Worm (Caenorhabditis elegans) whole organism, L3 larva: ENCODE measurements around the gene srb-3.

ENCODE experiments used
- R02D3.7 ChIP-seq: fragments of 150-350 bp; optimal IDR thresholded peaks from 2 replicates; lab custom pipeline; 2014; ENCODE audit warnings: missing biosample characterization, missing genetic modification characterization
- ZK546.5 ChIP-seq: sonication (generic microtip); optimal IDR thresholded peaks from 2 replicates; lab custom pipeline; 2017; ENCODE audit warnings: missing biosample characterization, missing genetic modification characterization
- aly-2 ChIP-seq: fragments of 150-350 bp; optimal IDR thresholded peaks from 2 replicates; lab custom pipeline; 2014; ENCODE audit warnings: missing biosample characterization, missing genetic modification characterization
- ama-1 ChIP-seq: fragments of 150-350 bp; optimal IDR thresholded peaks from 2 replicates; lab custom pipeline; 2018
- ceh-16 ChIP-seq: sonication (generic microtip); optimal IDR thresholded peaks from 2 replicates; lab custom pipeline; 2017; ENCODE audit warnings: missing biosample characterization, missing genetic modification characterization
- ceh-28 ChIP-seq: fragments of 150-350 bp; optimal IDR thresholded peaks from 2 replicates; lab custom pipeline; 2014; ENCODE audit warnings: missing biosample characterization, missing genetic modification reagents, missing genetic modification characterization
- ceh-9 ChIP-seq: sonication (generic microtip); optimal IDR thresholded peaks from 2 replicates; lab custom pipeline; 2018; ENCODE audit warnings: missing biosample characterization, missing genetic modification characterization
- daf-12 ChIP-seq: fragments of 150-350 bp; optimal IDR thresholded peaks from 2 replicates; lab custom pipeline; 2014; ENCODE audit warnings: missing biosample characterization, missing genetic modification reagents, missing genetic modification characterization
- egl-5 ChIP-seq: fragments of 150-350 bp; optimal IDR thresholded peaks from 2 replicates; lab custom pipeline; 2017; ENCODE audit warnings: missing biosample characterization, missing genetic modification reagents, missing genetic modification characterization, inconsistent platforms
- elt-1 ChIP-seq: fragments of 150-350 bp; optimal IDR thresholded peaks from 2 replicates; lab custom pipeline; 2014; ENCODE audit warnings: missing biosample characterization, missing genetic modification characterization
- elt-2 ChIP-seq: sonication (generic microtip); optimal IDR thresholded peaks from 2 replicates; lab custom pipeline; 2016; ENCODE audit warnings: missing genetic modification reagents, mild to moderate bottlenecking, missing genetic modification characterization, missing compliant biosample characterization
- fkh-10 ChIP-seq: sonication (generic microtip); optimal IDR thresholded peaks from 2 replicates; lab custom pipeline; 2017; ENCODE audit warnings: missing biosample characterization, missing genetic modification reagents, missing genetic modification characterization
- fkh-2 ChIP-seq: fragments of 150-350 bp; optimal IDR thresholded peaks from 2 replicates; lab custom pipeline; 2014; ENCODE audit warnings: missing biosample characterization, missing genetic modification reagents, missing genetic modification characterization
- fos-1 ChIP-seq: fragments of 150-350 bp; optimal IDR thresholded peaks from 2 replicates; lab custom pipeline; 2014; ENCODE audit warnings: missing biosample characterization, missing genetic modification characterization
- hmg-11 ChIP-seq: sonication (generic microtip); optimal IDR thresholded peaks from 2 replicates; lab custom pipeline; 2016; ENCODE audit warnings: missing genetic modification characterization, missing compliant biosample characterization
- lin-15B ChIP-seq: fragments of 150-350 bp; optimal IDR thresholded peaks from 2 replicates; lab custom pipeline; 2014; ENCODE audit warnings: missing biosample characterization, missing genetic modification characterization
- mdl-1 ChIP-seq: fragments of 150-350 bp; optimal IDR thresholded peaks from 2 replicates; lab custom pipeline; 2014; ENCODE audit warnings: missing biosample characterization, missing genetic modification characterization
- nfya-1 ChIP-seq: sonication (generic microtip); optimal IDR thresholded peaks from 2 replicates; lab custom pipeline; 2017; ENCODE audit warnings: missing genetic modification characterization, mild to moderate bottlenecking, missing compliant biosample characterization, antibody characterized with exemption, moderate library complexity; ENCODE audit not compliant: insufficient read depth
- nhr-12 ChIP-seq: fragments of 150-350 bp; optimal IDR thresholded peaks from 2 replicates; lab custom pipeline; 2014; ENCODE audit warnings: missing biosample characterization, missing genetic modification characterization
- nhr-23 ChIP-seq: fragments of 150-350 bp; optimal IDR thresholded peaks from 2 replicates; lab custom pipeline; 2014; ENCODE audit warnings: missing biosample characterization, missing genetic modification reagents, missing genetic modification characterization
- nhr-237 ChIP-seq: fragments of 150-350 bp; optimal IDR thresholded peaks from 2 replicates; lab custom pipeline; 2014; ENCODE audit warnings: missing biosample characterization, missing genetic modification characterization
- nhr-25 ChIP-seq: sonication (generic microtip); optimal IDR thresholded peaks from 2 replicates; lab custom pipeline; 2017; ENCODE audit warnings: missing biosample characterization, missing genetic modification characterization
- nhr-28 ChIP-seq: fragments of 150-350 bp; optimal IDR thresholded peaks from 2 replicates; lab custom pipeline; 2014; ENCODE audit warnings: missing biosample characterization, missing genetic modification characterization
- nhr-43 ChIP-seq: sonication (generic microtip); optimal IDR thresholded peaks from 2 replicates; lab custom pipeline; 2016; ENCODE audit warnings: mild to moderate bottlenecking, missing genetic modification characterization, missing compliant biosample characterization; ENCODE audit not compliant: poor library complexity, severe bottlenecking
- nhr-76 ChIP-seq: fragments of 150-350 bp; sonication (generic microtip); optimal IDR thresholded peaks from 5 replicates; lab custom pipeline; 2014; ENCODE audit warnings: missing biosample characterization, missing genetic modification characterization
- pha-4 ChIP-seq: fragments of 150-350 bp; optimal IDR thresholded peaks from 2 replicates; lab custom pipeline; 2014; ENCODE audit warnings: missing biosample characterization, missing genetic modification reagents, missing genetic modification characterization
- sea-2 ChIP-seq: fragments of 150-350 bp; sonication (generic microtip); optimal IDR thresholded peaks from 4 replicates; lab custom pipeline; 2014; ENCODE audit warnings: missing biosample characterization, missing genetic modification reagents, missing genetic modification characterization
- skn-1 ChIP-seq: fragments of 150-350 bp; optimal IDR thresholded peaks from 2 replicates; lab custom pipeline; 2014; ENCODE audit warnings: missing biosample characterization, missing genetic modification characterization
- snpc-4 ChIP-seq: fragments of 150-350 bp; optimal IDR thresholded peaks from 2 replicates; lab custom pipeline; 2014; ENCODE audit warnings: missing biosample characterization, missing genetic modification characterization
- tbx-2 ChIP-seq: sonication (generic microtip); optimal IDR thresholded peaks from 2 replicates; lab custom pipeline; 2016; ENCODE audit warnings: mild to moderate bottlenecking, missing genetic modification characterization, missing compliant biosample characterization
- unc-39 ChIP-seq: sonication (generic microtip); optimal IDR thresholded peaks from 4 replicates; lab custom pipeline; 2017; ENCODE audit warnings: missing biosample characterization, missing genetic modification characterization
- unc-62 ChIP-seq: fragments of 150-350 bp; sonication (generic microtip); optimal IDR thresholded peaks from 4 replicates; lab custom pipeline; 2014; ENCODE audit warnings: missing biosample characterization, missing genetic modification reagents, missing genetic modification characterization
- zag-1 ChIP-seq: fragments of 150-350 bp; optimal IDR thresholded peaks from 2 replicates; lab custom pipeline; 2014; ENCODE audit warnings: missing biosample characterization, missing genetic modification characterization

Gene srb-3

DNA sequence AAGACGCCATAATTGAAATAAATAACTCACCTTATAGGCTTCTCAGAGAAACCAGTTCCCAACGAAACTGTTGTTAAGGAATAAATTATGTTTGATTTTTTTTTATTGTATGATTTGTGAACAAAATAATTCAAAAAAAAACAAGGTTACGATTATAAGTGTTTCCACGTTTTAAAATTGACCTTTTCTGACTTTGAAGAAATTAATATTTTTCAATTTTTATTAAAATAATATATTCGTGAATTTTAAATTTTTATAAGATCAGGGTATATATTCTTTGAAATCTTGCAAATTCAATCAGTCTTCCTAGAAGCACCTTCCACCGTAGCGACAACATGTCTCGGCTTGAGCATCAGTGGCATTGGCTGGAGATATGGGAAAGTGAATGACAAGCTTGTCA, 7.7 kb upstream of the srb-3 start, which contains the start of gene C27D6.3:
C27D6.3 (minus strand) TSS at position 101 of the 400 bp plus-strand sequence.
- no peak for TF ChIP-seq fkh-10 (GFP tag; lab: Kevin White, UChicago)
- no peak for TF ChIP-seq tbx-2 (tag; lab: Kevin White, UChicago)
- no peak for TF ChIP-seq elt-2 (tag; lab: Kevin White, UChicago)
- TF ChIP-seq mdl-1 (tag; lab: Kevin White, UChicago) = no peak
- TF ChIP-seq snpc-4 (tag; lab: Kevin White, UChicago) = no peak
- no peak for TF ChIP-seq unc-62 (GFP tag; lab: Kevin White, UChicago)
- no peak for TF ChIP-seq nhr-76 (tag; lab: Kevin White, UChicago)
- no peak for TF ChIP-seq ama-1 (lab: Kevin White, UChicago)
- no peak for TF ChIP-seq lin-15B

ce11 chrII:5172451-5172850, 5.8 kb upstream of the srb-3 start, which contains the start of gene C27D6.1:
C27D6.1 (plus strand) TSS chrII:5172751.
- no peak for TF ChIP-seq pha-4 (tag; lab: Kevin White, UChicago)

DNA sequence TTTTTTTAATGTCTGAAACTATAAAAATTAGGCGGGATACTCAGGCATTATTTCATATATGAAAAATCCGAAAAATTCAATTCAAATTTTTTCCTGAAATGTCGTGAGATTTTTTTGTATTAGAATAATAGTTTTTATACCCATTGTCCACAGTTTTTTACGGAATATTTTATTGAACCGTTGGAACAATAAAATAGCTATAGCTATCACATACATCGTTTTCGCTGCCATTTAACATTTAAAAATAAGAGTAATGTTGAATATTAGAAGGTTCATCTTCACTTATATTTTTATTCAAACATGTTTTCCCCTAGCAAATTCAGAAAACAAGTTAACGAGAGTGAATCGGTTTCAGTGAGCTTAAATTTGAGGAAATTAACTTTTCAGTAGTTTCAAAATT, 5.0 kb upstream of the srb-3 start, which contains the start of gene C27D6.15:
C27D6.15 (plus strand) TSS at position 301 of the 400 bp plus-strand sequence.
- TF ChIP-seq nhr-23 (tag; lab: Kevin White, UChicago) (no peak), R02D3.7 (tag; lab: Kevin White, UChicago) (no peak), ceh-28 (tag; lab: Kevin White, UChicago) (no peak), snpc-4 (tag; lab: Kevin White, UChicago) (no peak), elt-2 (tag; lab: Kevin White, UChicago) (no peak), unc-39 (tag; lab: Kevin White, UChicago) (no peak), tbx-2 (tag; lab: Kevin White, UChicago) (no peak), skn-1 (tag; lab: Kevin White, UChicago) (no peak), ZK546.5 (no peak), fkh-2 (tag; lab: Kevin White, UChicago) (no peak), lin-15B (no peak), elt-1 (tag; lab: Kevin White, UChicago) (no peak), nhr-25 (no peak), nfya-1 (tag; lab: Kevin White, UChicago) (no peak), hmg-11 (tag; lab: Kevin White, UChicago) (no peak), mdl-1 (tag; lab: Kevin White, UChicago) (no peak), zag-1 (tag; lab: Kevin White, UChicago) (no peak), egl-5 (tag; lab: Kevin White, UChicago) (no peak), ceh-16 (tag; lab: Kevin White, UChicago) (no peak)

DNA sequence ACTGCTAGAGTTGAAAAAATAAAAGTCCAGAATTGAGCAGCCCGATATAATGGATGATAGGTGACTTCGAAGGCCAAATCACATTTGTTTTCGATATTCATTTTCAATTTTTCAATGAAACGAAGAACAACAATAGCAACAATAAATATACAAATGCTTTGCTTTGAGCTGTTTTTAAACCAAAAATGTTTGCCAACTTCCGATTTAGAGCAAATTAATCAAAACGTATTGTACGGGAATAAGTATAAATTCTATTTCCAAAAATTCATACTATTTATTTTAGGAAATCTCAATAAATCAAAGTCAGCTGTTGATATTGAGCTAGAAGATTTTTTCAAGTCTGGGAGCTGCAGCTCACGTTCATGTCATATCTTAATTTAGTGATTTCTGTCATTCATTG, 4.3 kb upstream of the srb-3 start, which contains the start of gene srb-1:
srb-1 (minus strand) TSS at position 101 of the 400 bp plus-strand sequence.
- no peak for TF ChIP-seq fos-1 (tag; lab: Kevin White, UChicago)
- no peak for TF ChIP-seq tbx-2 (tag; lab: Kevin White, UChicago)
- no peak for TF ChIP-seq ama-1 (lab: Kevin White, UChicago)
- TF ChIP-seq ceh-16 (tag; lab: Kevin White, UChicago) = no peak
- no peak for TF ChIP-seq fkh-10 (GFP tag; lab: Kevin White, UChicago)

DNA sequence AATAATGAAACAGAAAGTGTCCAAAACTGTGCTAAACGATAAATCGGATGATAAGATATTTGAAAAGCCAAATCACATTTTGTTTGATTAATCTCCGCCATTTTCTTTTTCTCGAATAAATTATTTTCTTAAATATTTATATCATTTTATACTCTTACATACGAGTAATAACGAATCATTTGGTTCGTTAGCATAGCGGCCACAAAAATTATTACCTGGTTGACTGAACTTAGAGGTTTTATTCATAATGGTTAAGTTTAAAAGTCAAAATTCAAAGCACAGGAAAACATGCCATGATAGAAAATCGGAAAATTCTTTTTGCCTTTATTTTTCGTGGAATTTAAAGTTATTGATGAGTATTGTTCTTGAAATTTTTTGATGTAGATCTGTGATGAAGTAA, 3.4 kb downstream of the srb-3 start, which contains the start of gene srb-5:
srb-5 (minus strand) TSS at position 101 of the 400 bp plus-strand sequence.
- TF ChIP-seq nhr-23 (tag; lab: Kevin White, UChicago) = no peak
- TF ChIP-seq nhr-43 (tag; lab: Kevin White, UChicago) = no peak
- TF ChIP-seq mdl-1 (tag; lab: Kevin White, UChicago) = no peak
- no peak for TF ChIP-seq daf-12 (tag; lab: Kevin White, UChicago)
- TF ChIP-seq snpc-4 (tag; lab: Kevin White, UChicago) = no peak
- no peak for TF ChIP-seq nhr-25
- no peak for TF ChIP-seq nhr-237 (tag; lab: Kevin White, UChicago)
- no peak for TF ChIP-seq fkh-10 (GFP tag; lab: Kevin White, UChicago)
- TF ChIP-seq nhr-12 (tag; lab: Kevin White, UChicago) = no peak
- no peak for TF ChIP-seq ZK546.5
- no peak for TF ChIP-seq nhr-28 (tag; lab: Kevin White, UChicago)
- TF ChIP-seq aly-2 (tag; lab: Kevin White, UChicago) = no peak
- TF ChIP-seq sea-2 (GFP tag; lab: Kevin White, UChicago) = no peak
- TF ChIP-seq ceh-9 (tag; lab: Kevin White, UChicago) = no peak
- TF ChIP-seq tbx-2 (tag; lab: Kevin White, UChicago) = no peak
- TF ChIP-seq elt-2 (tag; lab: Kevin White, UChicago) = no peak
